Fruit fly (Drosophila melanogaster) whole organism: ENCODE data around the gene CG31104.

Source experiments
- CG8478 ChIP-seq: fragments of >200 bp; optimal IDR thresholded peaks from 2 replicates; lab custom pipeline; 2018; ENCODE audit warnings: inconsistent platforms
- Dll ChIP-seq: fragments of >200 bp; optimal IDR thresholded peaks from 2 replicates; lab custom pipeline; 2017
- EcR ChIP-seq, 2 experiments: fragments of >200 bp; optimal IDR thresholded peaks; 2 replicates each; lab custom pipeline; 2017; ENCODE audit warnings: missing biosample characterization in 2 of 2, missing genetic modification characterization in 2 of 2, missing genetic modification reagents in 2 of 2

- TF ChIP-seq CG8478 (no peak), Dll (no peak), EcR (GFP tag; optimal IDR thresholded peaks at IDR 0.05; lab: Kevin White, UChicago) (no peak)
These were observed 35.6 kb downstream of the CG31104 start for dm6 chr3R:25320898-25321297.
